Fruit fly (Drosophila melanogaster) whole organism, pupa: ENCODE data around the gene spi.

ENCODE experiments used
- CG10348 ChIP-seq: fragments of 200-800 bp; sonication (Bioruptor generic); IDR thresholded peaks from 2 replicates; pipeline ENCODE4 v1.3.6; 2022; ENCODE audit warnings: missing biosample characterization, missing genetic modification characterization
- CG12605 ChIP-seq: fragments of 200-800 bp; sonication (Bioruptor generic); IDR thresholded peaks from 2 replicates; pipeline ENCODE4 v1.3.6; 2022; ENCODE audit warnings: missing biosample characterization, missing genetic modification characterization
- CG13204 ChIP-seq: fragments of 200-800 bp; sonication (Bioruptor generic); optimal IDR thresholded peaks from 2 replicates; lab custom pipeline; 2018; ENCODE audit warnings: missing biosample characterization, mild to moderate bottlenecking, missing genetic modification characterization, moderate library complexity
- CG14655 ChIP-seq: fragments of 200-800 bp; sonication (Bioruptor generic); optimal IDR thresholded peaks from 3 replicates; lab custom pipeline; 2017; ENCODE audit warnings: mild to moderate bottlenecking, missing biosample characterization, missing genetic modification reagents, missing genetic modification characterization
- CG15710 ChIP-seq: fragments of 200-800 bp; sonication (Bioruptor generic); optimal IDR thresholded peaks from 2 replicates; lab custom pipeline; 2018; ENCODE audit warnings: missing biosample characterization, mild to moderate bottlenecking, missing genetic modification characterization, moderate library complexity
- CG17806 ChIP-seq: fragments of 200-800 bp; sonication (Bioruptor generic); optimal IDR thresholded peaks from 2 replicates; lab custom pipeline; 2018; ENCODE audit warnings: missing biosample characterization, mild to moderate bottlenecking, missing genetic modification characterization, moderate library complexity
- CG32121 ChIP-seq: fragments of 200-800 bp; sonication (Bioruptor generic); IDR thresholded peaks from 2 replicates; pipeline ENCODE4 v1.3.6; 2022; ENCODE audit warnings: missing biosample characterization, missing genetic modification characterization
- CG34367 ChIP-seq: fragments of 200-800 bp; sonication (Bioruptor generic); optimal IDR thresholded peaks from 2 replicates; lab custom pipeline; 2018; ENCODE audit warnings: missing biosample characterization, mild to moderate bottlenecking, missing genetic modification characterization
- CG4496 ChIP-seq: fragments of 200-800 bp; sonication (Bioruptor generic); IDR thresholded peaks from 3 replicates; pipeline ENCODE4 v1.3.6; 2022; ENCODE audit warnings: missing biosample characterization, missing genetic modification characterization
- CG8159 ChIP-seq: fragments of 200-800 bp; sonication (Bioruptor generic); optimal IDR thresholded peaks from 3 replicates; lab custom pipeline; 2018; ENCODE audit warnings: missing biosample characterization, mild to moderate bottlenecking, missing genetic modification characterization, moderate library complexity
- CG8301 ChIP-seq: fragments of 200-800 bp; sonication (Bioruptor generic); optimal IDR thresholded peaks from 2 replicates; lab custom pipeline; 2018; ENCODE audit warnings: missing biosample characterization, mild to moderate bottlenecking, missing genetic modification characterization
- CG9948 ChIP-seq: fragments of 200-800 bp; sonication (Bioruptor generic); optimal IDR thresholded peaks from 2 replicates; lab custom pipeline; 2018; ENCODE audit warnings: missing biosample characterization, mild to moderate bottlenecking, missing genetic modification characterization, moderate library complexity
- D1 ChIP-seq: fragments of 200-800 bp; sonication (Bioruptor generic); optimal IDR thresholded peaks from 2 replicates; lab custom pipeline; 2018; ENCODE audit warnings: missing biosample characterization, mild to moderate bottlenecking, missing genetic modification characterization, moderate library complexity
- EcR ChIP-seq: fragments of 200-800 bp; sonication (Bioruptor generic); optimal IDR thresholded peaks from 3 replicates; lab custom pipeline; 2019; ENCODE audit warnings: missing biosample characterization, missing genetic modification characterization, mild to moderate bottlenecking, moderate library complexity, missing genetic modification reagents
- Ets98B ChIP-seq: fragments of 200-800 bp; sonication (Bioruptor generic); IDR thresholded peaks from 2 replicates; pipeline ENCODE4 v1.3.6; 2022; ENCODE audit warnings: missing biosample characterization, missing genetic modification characterization
- Pif1A ChIP-seq: fragments of 200-800 bp; sonication (Bioruptor generic); optimal IDR thresholded peaks from 3 replicates; lab custom pipeline; 2016; ENCODE audit warnings: missing biosample characterization, missing genetic modification characterization
- Pif1B ChIP-seq: fragments of 200-800 bp; sonication (Bioruptor generic); optimal IDR thresholded peaks from 3 replicates; lab custom pipeline; 2016; ENCODE audit warnings: missing biosample characterization, missing genetic modification characterization
- Snoo ChIP-seq: fragments of 200-800 bp; sonication (Bioruptor generic); optimal IDR thresholded peaks from 3 replicates; lab custom pipeline; 2017; ENCODE audit warnings: missing biosample characterization, mild to moderate bottlenecking, missing genetic modification characterization, inconsistent platforms
- fd96Ca ChIP-seq: fragments of 200-800 bp; sonication (Bioruptor generic); IDR thresholded peaks from 3 replicates; pipeline ENCODE4 v1.3.6; 2022; ENCODE audit warnings: missing biosample characterization, missing genetic modification characterization
- gl ChIP-seq: fragments of 200-800 bp; sonication (Bioruptor generic); optimal IDR thresholded peaks from 2 replicates; lab custom pipeline; 2018; ENCODE audit warnings: missing biosample characterization, mild to moderate bottlenecking, missing genetic modification characterization
- rn ChIP-seq: fragments of 200-800 bp; sonication (Bioruptor generic); IDR thresholded peaks from 2 replicates; pipeline ENCODE4 v1.3.6; 2022; ENCODE audit warnings: missing biosample characterization, missing genetic modification characterization

Gene spi

DNA sequence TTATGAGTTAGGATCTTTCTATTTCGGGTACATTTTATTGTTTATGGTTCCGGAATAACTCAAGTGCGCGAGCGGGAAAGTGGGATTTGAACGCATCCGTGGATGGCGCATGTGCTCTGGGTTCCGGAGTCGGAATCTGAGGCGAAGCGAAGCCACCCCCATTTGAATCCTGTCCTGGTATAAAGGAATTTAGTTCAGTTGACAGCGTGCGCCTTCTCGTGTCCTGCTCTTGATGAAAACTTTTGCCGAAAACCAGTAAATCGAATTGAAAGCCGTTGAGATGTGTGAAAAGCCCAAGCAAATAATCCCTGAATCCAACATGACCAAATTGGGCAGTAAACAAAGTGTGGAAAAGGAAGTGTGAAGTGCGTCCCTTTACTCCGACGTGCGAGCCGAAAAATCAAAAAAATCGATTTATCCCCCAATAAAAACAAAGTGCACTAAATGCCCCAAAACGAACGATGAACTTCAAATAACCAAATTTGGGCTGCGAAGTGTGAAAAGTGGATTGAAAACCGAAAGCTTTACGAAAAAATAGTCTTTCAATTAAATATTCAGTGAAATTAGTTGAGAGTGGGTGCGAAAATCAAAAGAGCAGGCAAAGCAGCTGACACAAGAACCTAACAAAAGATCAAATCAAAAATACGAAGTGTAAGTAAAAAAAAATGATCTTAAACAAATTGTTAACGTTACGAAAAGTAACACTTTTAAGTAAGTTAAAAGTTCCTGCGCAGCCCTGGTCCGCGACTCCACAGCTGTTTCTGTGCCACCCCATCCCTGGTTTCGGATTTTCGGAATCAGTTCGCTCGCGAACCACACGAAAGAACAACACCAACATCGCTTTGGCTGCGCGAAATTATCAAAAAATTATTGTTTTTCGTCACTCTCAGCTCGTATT, 9.6 kb upstream of the spi start, which contains the start of gene Lar:
Lar (plus strand) TSS at position 188 of the 898 bp plus-strand sequence.
- peak; percentile 77; the same call in 1 of the 2 replicates for TF ChIP-seq Ets98B (GFP tag; lab: Robert Waterston, UW)
- TF ChIP-seq CG17806 (tag; lab: Kevin White, UChicago), result no peak
- peak; percentile 28 for TF ChIP-seq Pif1B (GFP tag; lab: Kevin White, UChicago)
- TF ChIP-seq Pif1A (GFP tag; lab: Kevin White, UChicago), result no peak
- TF ChIP-seq gl (tag; lab: Kevin White, UChicago), result no peak
- TF ChIP-seq CG15710, result peak; percentile 23
- peak; percentile 26 for TF ChIP-seq CG8301 (tag; lab: Kevin White, UChicago)
- peak; percentile 23 for TF ChIP-seq Snoo
- TF ChIP-seq rn, result no peak
- TF ChIP-seq CG32121 (GFP tag; lab: Robert Waterston, UW), result peak; percentile 63
- peak; percentile 43 for TF ChIP-seq CG8159
- TF ChIP-seq fd96Ca (GFP tag; lab: Robert Waterston, UW), result peak; percentile 66; the same call in 2 of the 3 replicates
- TF ChIP-seq CG34367 (tag; lab: Kevin White, UChicago), result no peak
- 0 out of 2 replicates have a peak, but pooled peaks have one; percentile 43 for TF ChIP-seq CG12605 (GFP tag; lab: Robert Waterston, UW)
- TF ChIP-seq CG4496 (GFP tag; lab: Robert Waterston, UW), result peak; percentile 65
- TF ChIP-seq CG9948 (tag; lab: Kevin White, UChicago), result peak; percentile 32
- no peak for TF ChIP-seq D1 (tag; lab: Kevin White, UChicago)
- TF ChIP-seq CG14655, result no peak
- TF ChIP-seq EcR, result no peak
- TF ChIP-seq CG10348 (GFP tag; lab: Robert Waterston, UW), result no peak
- no peak for TF ChIP-seq CG13204

DNA sequence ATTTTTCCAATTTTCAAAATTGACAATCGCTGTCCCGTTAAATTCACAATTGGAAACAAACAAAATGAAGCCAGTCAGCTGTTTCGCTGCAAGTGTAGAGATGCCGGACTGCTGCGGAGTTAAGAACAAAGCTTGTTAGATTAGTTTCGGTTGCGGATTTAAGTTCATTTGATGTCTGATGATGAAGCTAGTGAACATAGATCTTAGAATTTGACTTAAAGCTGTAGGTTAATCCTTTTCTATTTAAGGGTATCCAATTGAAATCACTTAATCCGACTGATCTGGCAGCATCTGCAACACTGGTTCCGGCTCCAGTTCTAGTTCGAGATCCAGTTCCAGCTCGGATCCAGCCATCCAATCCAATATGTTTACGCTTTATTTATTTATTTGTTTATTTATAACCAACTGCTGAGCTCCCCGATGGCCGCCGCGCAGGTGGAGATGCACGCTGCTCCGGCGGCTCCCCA, 6.8 kb upstream of the spi start, which contains the start of the genes PCNA2 and CG10366:
PCNA2 (minus strand) TSS at position 65 of the 467 bp plus-strand sequence.
CG10366 (plus strand) TSS at position 310 of the 467 bp plus-strand sequence.
- TF ChIP-seq CG13204 (no peak), Snoo (peak; percentile 40), CG14655 (no peak), Ets98B (GFP tag; lab: Robert Waterston, UW) (no peak), CG34367 (tag; lab: Kevin White, UChicago) (peak; percentile 10), CG17806 (tag; lab: Kevin White, UChicago) (peak; percentile 55), CG12605 (GFP tag; lab: Robert Waterston, UW) (no peak), CG8159 (peak; percentile 54), fd96Ca (GFP tag; lab: Robert Waterston, UW) (peak; percentile 26; the same call in 1 of the 3 replicates), D1 (tag; lab: Kevin White, UChicago) (no peak), rn (no peak), Pif1A (GFP tag; lab: Kevin White, UChicago) (no peak), Pif1B (GFP tag; lab: Kevin White, UChicago) (no peak), CG4496 (GFP tag; lab: Robert Waterston, UW) (no peak), CG15710 (peak; percentile 61), CG8301 (tag; lab: Kevin White, UChicago) (peak; percentile 7), CG9948 (tag; lab: Kevin White, UChicago) (peak; percentile 31), EcR (peak; percentile 33), CG10348 (GFP tag; lab: Robert Waterston, UW) (no peak), CG32121 (GFP tag; lab: Robert Waterston, UW) (no peak), gl (tag; lab: Kevin White, UChicago) (peak; percentile 29)

DNA sequence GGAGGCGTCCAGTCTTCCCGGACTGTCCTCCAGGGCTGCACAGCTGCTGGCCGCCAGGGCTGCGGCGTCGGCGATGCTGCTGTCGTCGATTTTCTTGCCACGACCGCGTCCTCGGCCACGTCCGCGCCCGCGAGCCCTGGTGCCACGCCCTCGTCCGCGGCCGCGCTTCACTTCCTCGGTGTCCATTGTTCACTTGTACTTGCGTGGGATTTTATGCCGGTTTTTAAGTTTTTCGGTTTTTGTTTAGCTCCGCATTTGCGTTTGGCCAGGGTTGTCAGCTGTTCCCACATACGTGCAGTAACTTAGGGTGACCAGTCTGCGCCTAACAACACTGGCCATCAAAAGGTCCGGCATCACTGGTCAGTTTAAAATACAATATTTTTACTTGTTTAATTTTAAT, 5.1 kb upstream of the spi start, which contains the start of gene Hakai:
Hakai (minus strand) TSS at position 290 of the 400 bp plus-strand sequence.
- no peak for TF ChIP-seq CG10348 (GFP tag; lab: Robert Waterston, UW)
- TF ChIP-seq rn, result 0 out of 2 replicates have a peak, but pooled peaks have one; percentile 21
- TF ChIP-seq Pif1B (GFP tag; lab: Kevin White, UChicago), result peak; percentile 19
- TF ChIP-seq CG17806 (tag; lab: Kevin White, UChicago), result no peak
- peak; percentile 29 for TF ChIP-seq CG8159
- TF ChIP-seq CG13204, result no peak
- TF ChIP-seq CG32121 (GFP tag; lab: Robert Waterston, UW), result no peak
- no peak for TF ChIP-seq EcR
- no peak for TF ChIP-seq CG8301 (tag; lab: Kevin White, UChicago)
- TF ChIP-seq CG9948 (tag; lab: Kevin White, UChicago), result no peak
- 0 out of 2 replicates have a peak, but pooled peaks have one; percentile 7 for TF ChIP-seq Ets98B (GFP tag; lab: Robert Waterston, UW)
- TF ChIP-seq CG15710, result peak; percentile 12
- TF ChIP-seq Pif1A (GFP tag; lab: Kevin White, UChicago), result no peak
- TF ChIP-seq D1 (tag; lab: Kevin White, UChicago), result no peak
- TF ChIP-seq gl (tag; lab: Kevin White, UChicago), result no peak
- 0 out of 3 replicates have a peak, but pooled peaks have one; percentile 60 for TF ChIP-seq CG4496 (GFP tag; lab: Robert Waterston, UW)
- TF ChIP-seq CG34367 (tag; lab: Kevin White, UChicago), result no peak
- no peak for TF ChIP-seq CG12605 (GFP tag; lab: Robert Waterston, UW)
- no peak for TF ChIP-seq CG14655
- TF ChIP-seq fd96Ca (GFP tag; lab: Robert Waterston, UW), result peak; percentile 70
- TF ChIP-seq Snoo, result peak; percentile 37

DNA sequence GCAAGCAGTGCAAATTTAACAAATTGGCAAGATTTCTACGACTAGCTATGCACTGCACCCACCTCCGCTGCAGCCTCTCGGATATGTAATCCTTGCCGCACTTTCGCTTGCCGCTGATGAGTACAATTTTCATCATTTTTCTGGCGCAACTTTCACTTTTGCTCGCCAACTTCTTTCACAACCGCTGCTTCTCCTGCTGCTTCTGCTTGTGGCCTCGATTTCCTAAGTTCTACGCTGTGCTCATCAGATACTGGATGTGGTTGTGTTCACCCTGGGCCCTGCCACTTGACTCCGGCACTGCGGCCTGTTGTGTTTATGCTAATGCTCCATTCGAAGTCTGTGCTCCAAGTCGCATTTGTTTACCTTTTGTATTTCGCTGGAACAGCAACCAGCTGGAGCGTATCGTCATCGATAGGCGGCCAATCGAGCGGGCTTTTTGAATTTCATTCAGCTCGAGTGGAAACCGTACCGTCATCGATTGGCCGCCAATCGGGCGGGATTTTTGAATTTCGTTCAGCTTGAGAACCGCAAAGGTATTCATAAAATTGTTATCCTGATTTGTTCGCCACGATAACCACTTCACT, 3.0 kb upstream of the spi start, which contains the start of gene Pmvk:
Pmvk (minus strand) TSS at position 357 of the 584 bp plus-strand sequence.
- TF ChIP-seq CG8301 (tag; lab: Kevin White, UChicago), result peak; percentile 31
- TF ChIP-seq rn, result no peak
- TF ChIP-seq EcR, result no peak
- TF ChIP-seq, all 21 proteins: peak for 1
